Fruit fly (Drosophila melanogaster): ENCODE measurements around the gene gb.

DNA sequence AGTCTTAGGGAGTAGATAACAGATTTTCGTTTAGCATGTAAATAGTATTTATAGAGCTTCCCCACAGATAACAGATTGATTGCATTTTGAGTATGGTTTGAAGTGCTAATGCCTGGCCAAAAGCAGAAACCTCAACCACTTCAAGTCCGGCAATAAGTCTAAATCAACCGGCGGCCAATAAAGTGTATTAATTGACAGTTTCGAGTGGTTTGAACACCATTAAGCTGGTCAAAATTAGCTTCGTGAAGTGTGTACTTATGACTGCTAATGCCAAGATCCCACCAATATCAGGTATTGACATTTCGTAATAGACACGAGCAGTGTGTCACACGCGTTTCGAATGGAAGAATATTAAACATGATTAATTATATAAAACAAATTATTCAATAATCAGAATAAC lies 6.6 kb downstream of the gb start:
- no peak for TF ChIP-seq CG17806 (tag; optimal IDR thresholded peaks at IDR 0.05)
- no peak for TF ChIP-seq fd96Ca (GFP tag; IDR thresholded peaks at IDR 0.05)
- no peak for TF ChIP-seq CG10348 (GFP tag; IDR thresholded peaks at IDR 0.05)
- no peak for TF ChIP-seq Snoo (tag; optimal IDR thresholded peaks at IDR 0.05)
- no peak for TF ChIP-seq CG15710 (tag; optimal IDR thresholded peaks at IDR 0.05)
- no peak for TF ChIP-seq Pif1A (GFP tag; optimal IDR thresholded peaks at IDR 0.05)
- TF ChIP-seq CG9948 (tag; optimal IDR thresholded peaks at IDR 0.05): no peak
- no peak for TF ChIP-seq CG34367 (tag; optimal IDR thresholded peaks at IDR 0.05)
- no peak for TF ChIP-seq CG32121 (GFP tag; IDR thresholded peaks at IDR 0.05)
- TF ChIP-seq rn (GFP tag; IDR thresholded peaks at IDR 0.05): no peak
